Fruit fly (Drosophila melanogaster): ENCODE measurements around the gene Ndc80.

The Ndc80 gene

DNA sequence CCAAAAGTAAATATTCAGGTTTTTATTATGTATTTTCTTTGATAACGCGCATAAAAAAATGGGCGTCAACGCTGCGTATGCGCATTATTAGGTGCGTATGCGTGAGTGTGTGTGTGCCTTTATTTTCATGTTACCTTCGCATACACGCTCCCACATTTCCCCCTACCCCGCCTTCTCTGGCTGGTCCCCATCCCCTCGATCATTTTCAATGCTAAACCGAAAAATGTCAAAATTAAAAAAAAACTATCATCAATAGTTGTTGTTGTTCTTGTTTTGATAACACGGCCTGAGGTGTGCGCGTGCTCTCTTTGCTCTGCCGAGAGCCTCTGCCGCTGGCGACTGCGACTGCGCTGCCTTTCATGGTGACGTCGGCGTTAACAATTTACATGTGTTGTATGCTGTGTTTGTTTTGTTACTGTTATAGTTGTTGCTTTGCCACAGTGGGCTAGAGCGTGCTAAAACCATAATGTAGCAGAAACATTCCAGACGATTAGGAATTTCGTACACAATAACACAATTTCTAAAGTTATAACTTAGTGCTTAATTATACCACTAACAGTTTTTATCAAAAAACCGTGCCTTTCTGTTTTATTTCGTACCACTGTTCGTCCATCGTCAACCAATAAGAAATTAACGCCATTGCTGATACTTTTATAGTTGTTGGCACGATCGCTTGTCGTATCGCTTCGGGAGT is 28.3 kb upstream of the Ndc80 start (continued):
- TF ChIP-seq Max (GFP tag; optimal IDR thresholded peaks at IDR 0.05) (peak; percentile 98), nmo (GFP tag; optimal IDR thresholded peaks at IDR 0.05) (peak; percentile 99), p53 (GFP tag; optimal IDR thresholded peaks at IDR 0.05) (peak; percentile 96), jigr1 (GFP tag; IDR thresholded peaks at IDR 0.05) (peak; percentile 98), chif (GFP tag; optimal IDR thresholded peaks at IDR 0.05) (peak; percentile 98 to 99), Hr3 (GFP tag; optimal IDR thresholded peaks at IDR 0.05) (peak; percentile 97), wor (GFP tag; IDR thresholded peaks at IDR 0.05) (peak; percentile 98), CG2129 (GFP tag; IDR thresholded peaks at IDR 0.05; ENCODE audit: partially characterized antibody) (no peak), twi (tag; optimal IDR thresholded peaks at IDR 0.05) (peak; percentile 96), CG8388 (GFP tag; optimal IDR thresholded peaks at IDR 0.05) (peak; percentile 97), ac (GFP tag; optimal IDR thresholded peaks at IDR 0.05) (peak; percentile 85), Dad (GFP tag; optimal IDR thresholded peaks at IDR 0.05) (peak; percentile 98), CG17385 (GFP tag; optimal IDR thresholded peaks at IDR 0.05) (peak; percentile 98), pnt (GFP tag; optimal IDR thresholded peaks at IDR 0.05) (peak; percentile 99), Nf-YB (GFP tag; optimal IDR thresholded peaks at IDR 0.05) (peak; percentile 95), Fer3 (tag; optimal IDR thresholded peaks at IDR 0.05) (peak; percentile 99), CG9609 (GFP tag; optimal IDR thresholded peaks at IDR 0.05) (peak; percentile 99), CG3838 (GFP tag; optimal IDR thresholded peaks at IDR 0.05) (peak; percentile 97), odd (GFP tag; optimal IDR thresholded peaks at IDR 0.05) (peak; percentile 99), Drgx (GFP tag; IDR thresholded peaks at IDR 0.05) (peak; percentile 99), mld (GFP tag; IDR thresholded peaks at IDR 0.05; ENCODE audit: partially characterized antibody) (peak; percentile 73; the same call in 2 of the 3 replicates), Xbp1 (GFP tag; optimal IDR thresholded peaks at IDR 0.05) (peak; percentile 99), fu2 (GFP tag; optimal IDR thresholded peaks at IDR 0.05) (peak; percentile 97), B-H2 (GFP tag; optimal IDR thresholded peaks at IDR 0.05) (peak; percentile 93), CG42726 (GFP tag; IDR thresholded peaks at IDR 0.05; ENCODE audit: partially characterized antibody) (peak; percentile 14; the same call in 1 of the 2 replicates), Dll (GFP tag; IDR thresholded peaks at IDR 0.05; ENCODE audit: partially characterized antibody) (peak; percentile 59; the same call in 3 of the 4 replicates), fd64A (GFP tag; optimal IDR thresholded peaks at IDR 0.05) (peak; percentile 98), Gsc (GFP tag; IDR thresholded peaks at IDR 0.05) (peak; percentile 95), NC2β (GFP tag; optimal IDR thresholded peaks at IDR 0.05) (peak; percentile 98), slbo (GFP tag; IDR thresholded peaks at IDR 0.05) (peak; percentile 99), CG11723 (GFP tag; optimal IDR thresholded peaks at IDR 0.05) (peak; percentile 97), sens (GFP tag) (peak; percentile 100), stc (GFP tag; IDR thresholded peaks at IDR 0.05) (peak; percentile 99), HLH3B (GFP tag; IDR thresholded peaks at IDR 0.05) (peak; percentile 99), hb (GFP tag; IDR thresholded peaks at IDR 0.05; ENCODE audit: partially characterized antibody) (peak; percentile 78; the same call in 1 of the 3 replicates), MBD-R2 (GFP tag; IDR thresholded peaks at IDR 0.05) (peak; percentile 99), dmrt11E (tag; optimal IDR thresholded peaks at IDR 0.05) (peak; percentile 93), unc-4 (GFP tag; IDR thresholded peaks at IDR 0.05; ENCODE audit: partially characterized antibody) (0 out of 2 replicates have a peak, but pooled peaks have one; percentile 35), bbx (GFP tag; IDR thresholded peaks at IDR 0.05; ENCODE audit: partially characterized antibody) (peak; percentile 46; the same call in 1 of the 2 replicates), CG17612 (GFP tag; IDR thresholded peaks at IDR 0.05) (peak; percentile 97), croc (GFP tag; conservative IDR thresholded peaks at IDR 0.05) (peak; percentile 97), CG6854 (GFP tag; optimal IDR thresholded peaks at IDR 0.05) (peak; percentile 98), unpg (GFP tag; optimal IDR thresholded peaks at IDR 0.05) (peak; percentile 99), Elba2 (GFP tag; optimal IDR thresholded peaks at IDR 0.05) (peak; percentile 82), Bteb2 (GFP tag; optimal IDR thresholded peaks at IDR 0.05) (peak; percentile 98), hkb (optimal IDR thresholded peaks at IDR 0.05) (no peak), hkb (GFP tag; IDR thresholded peaks at IDR 0.05) (peak; percentile 99), CG34224 (GFP tag; IDR thresholded peaks at IDR 0.05; ENCODE audit: partially characterized antibody) (peak; percentile 46; the same call in 1 of the 3 replicates), gcm (GFP tag; optimal IDR thresholded peaks at IDR 0.05) (peak; percentile 98)
